Worm (Caenorhabditis elegans) whole organism, mixed stage, embryonic: ENCODE data around the gene sru-7.

ENCODE experiments used
- ceh-43 ChIP-seq: fragments of 200-800 bp; sonication (Bioruptor generic); optimal IDR thresholded peaks from 2 replicates; lab custom pipeline; 2018; ENCODE audit warnings: mild to moderate bottlenecking, missing genetic modification characterization, moderate library complexity, missing compliant biosample characterization
- elt-3 ChIP-seq: fragments of 150-350 bp; optimal IDR thresholded peaks from 2 replicates; lab custom pipeline; 2014; ENCODE audit warnings: missing biosample characterization, missing genetic modification characterization
- lsy-2 ChIP-seq: fragments of 150-350 bp; optimal IDR thresholded peaks from 2 replicates; lab custom pipeline; 2014; ENCODE audit warnings: missing biosample characterization, missing genetic modification characterization
- mep-1 ChIP-seq: fragments of 150-350 bp; optimal IDR thresholded peaks from 2 replicates; lab custom pipeline; 2017; ENCODE audit warnings: missing biosample characterization, missing genetic modification reagents, missing genetic modification characterization, inconsistent platforms
- nhr-237 ChIP-seq: fragments of 150-350 bp; optimal IDR thresholded peaks from 2 replicates; lab custom pipeline; 2014; ENCODE audit warnings: missing biosample characterization, missing genetic modification characterization
- nhr-76 ChIP-seq: sonication (generic microtip); optimal IDR thresholded peaks from 2 replicates; lab custom pipeline; 2017; ENCODE audit warnings: missing biosample characterization, missing genetic modification characterization
- sptf-1 ChIP-seq: sonication (generic microtip); optimal IDR thresholded peaks from 2 replicates; lab custom pipeline; 2017; ENCODE audit warnings: mild to moderate bottlenecking, missing genetic modification characterization, moderate library complexity, missing compliant biosample characterization
- unc-39 ChIP-seq: fragments of 150-350 bp; optimal IDR thresholded peaks from 2 replicates; lab custom pipeline; 2014; ENCODE audit warnings: missing biosample characterization, missing genetic modification characterization
- ztf-11 ChIP-seq: fragments of 150-350 bp; optimal IDR thresholded peaks from 2 replicates; lab custom pipeline; 2014; ENCODE audit warnings: missing biosample characterization, missing genetic modification characterization

- TF ChIP-seq lsy-2 (tag; lab: Kevin White, UChicago) = no peak
- no peak for TF ChIP-seq mep-1
- no peak for TF ChIP-seq sptf-1
- TF ChIP-seq nhr-76 (tag; lab: Kevin White, UChicago) = no peak
- no peak for TF ChIP-seq elt-3 (tag; lab: Kevin White, UChicago)
- no peak for TF ChIP-seq ztf-11 (tag; lab: Kevin White, UChicago)
- no peak for TF ChIP-seq unc-39
- TF ChIP-seq nhr-237 (tag; lab: Kevin White, UChicago) = no peak
- no peak for TF ChIP-seq ceh-43 (GFP tag; lab: Kevin White, UChicago)
These were observed 16.2 kb upstream of the sru-7 start for ce11 chrIV:8476166-8476565.
